Worm (Caenorhabditis elegans) whole organism, L4/young adult: ENCODE results near the gene T06C10.3.

Experiments
- W03F9.2 ChIP-seq: fragments of 150-350 bp; optimal IDR thresholded peaks from 2 replicates; lab custom pipeline; 2014; ENCODE audit warnings: missing biosample characterization, missing genetic modification characterization
- him-1 ChIP-seq: sonication (generic microtip); optimal IDR thresholded peaks from 2 replicates; lab custom pipeline; 2016; ENCODE audit warnings: missing genotype, missing genetic modification reagents, missing genetic modification characterization, missing compliant biosample characterization

- TF ChIP-seq W03F9.2 (tag; lab: Kevin White, UChicago) = no peak
- no peak for TF ChIP-seq him-1 (tag; lab: Kevin White, UChicago)
These were observed 8.5 kb downstream of the T06C10.3 start, which contains the start of gene srt-73 for ce11 chrIV:7879017-7879416.
